Worm (Caenorhabditis elegans) whole organism, L4 larva: ENCODE measurements around the gene R144.10.

Experiments
- D1046.2 ChIP-seq: fragments of 200-800 bp; sonication (Bioruptor generic); IDR thresholded peaks from 2 replicates; pipeline ENCODE4 v1.3.6; 2022; ENCODE audit warnings: missing genetic modification characterization, missing compliant biosample characterization
- F44E2.7 ChIP-seq: fragments of 200-800 bp; sonication (Bioruptor generic); IDR thresholded peaks from 2 replicates; pipeline ENCODE4 v2.1.2; 2022; ENCODE audit warnings: missing genetic modification characterization, missing compliant biosample characterization
- F49E8.2 ChIP-seq: sonication (generic microtip); optimal IDR thresholded peaks from 2 replicates; lab custom pipeline; 2016; ENCODE audit warnings: missing compliant biosample characterization, mild to moderate bottlenecking, missing genetic modification characterization, borderline replicate concordance
- ZK337.2 ChIP-seq: fragments of 200-800 bp; sonication (Bioruptor generic); IDR thresholded peaks from 2 replicates; pipeline ENCODE4 v1.3.6; 2022; ENCODE audit warnings: missing genetic modification reagents, missing genetic modification characterization, missing compliant biosample characterization
- aha-1 ChIP-seq: fragments of 150-350 bp; peaks from one replicate; lab custom pipeline; 2014; ENCODE audit warnings: missing biosample characterization, missing genetic modification characterization
- ceh-20 ChIP-seq: fragments of 200-800 bp; sonication (Bioruptor generic); IDR thresholded peaks from 2 replicates; pipeline ENCODE4 v1.3.6; 2022; ENCODE audit warnings: missing genetic modification reagents, missing genetic modification characterization, missing compliant biosample characterization
- ceh-44 ChIP-seq: fragments of 200-800 bp; sonication (Bioruptor generic); IDR thresholded peaks from 2 replicates; pipeline ENCODE4 v1.3.6; 2022; ENCODE audit warnings: missing genetic modification reagents, missing genetic modification characterization, missing compliant biosample characterization
- cey-2 ChIP-seq: sonication (generic microtip); optimal IDR thresholded peaks from 3 replicates; lab custom pipeline; 2017; ENCODE audit warnings: missing genetic modification characterization, mild to moderate bottlenecking, missing compliant biosample characterization, antibody characterized with exemption, borderline replicate concordance; ENCODE audit not compliant: insufficient read depth
- daf-16 ChIP-seq, 3 experiments: sonication (generic microtip); optimal IDR thresholded peaks; 2 replicates each; lab custom pipeline; 2016 to 2017; ENCODE audit warnings: missing genetic modification characterization in 3 of 3, missing genetic modification reagents in 3 of 3, mild to moderate bottlenecking in 2 of 3, missing compliant biosample characterization in 2 of 3, missing biosample characterization in 1 of 3, moderate library complexity in 1 of 3
- dmd-6 ChIP-seq: fragments of 200-800 bp; sonication (Bioruptor generic); IDR thresholded peaks from 2 replicates; pipeline ENCODE4 v1.3.6; 2022; ENCODE audit warnings: missing genetic modification reagents, missing genetic modification characterization, missing compliant biosample characterization
- dmd-8 ChIP-seq: fragments of 200-800 bp; sonication (Bioruptor generic); IDR thresholded peaks from 2 replicates; pipeline ENCODE4 v1.3.6; 2022; ENCODE audit warnings: missing genetic modification characterization, missing compliant biosample characterization
- fkh-10 ChIP-seq: fragments of 150-350 bp; optimal IDR thresholded peaks from 2 replicates; lab custom pipeline; 2014; ENCODE audit warnings: missing biosample characterization, missing genetic modification reagents, missing genetic modification characterization
- jun-1 ChIP-seq: fragments of 150-350 bp; optimal IDR thresholded peaks from 2 replicates; lab custom pipeline; 2014; ENCODE audit warnings: missing biosample characterization, missing genetic modification reagents, missing genetic modification characterization
- lin-29 ChIP-seq: fragments of 200-800 bp; sonication (Bioruptor generic); IDR thresholded peaks from 2 replicates; pipeline ENCODE4 v1.3.6; 2022; ENCODE audit warnings: missing genetic modification reagents, missing genetic modification characterization, missing compliant biosample characterization
- lin-38 ChIP-seq: fragments of 200-800 bp; sonication (Bioruptor generic); IDR thresholded peaks from 2 replicates; pipeline ENCODE4 v1.3.6; 2022; ENCODE audit warnings: missing genetic modification reagents, missing genetic modification characterization, missing compliant biosample characterization
- lsy-2 ChIP-seq, 2 experiments: fragments of 150-350 bp in 1 of 2; sonication (generic microtip) in 1 of 2; optimal IDR thresholded peaks; 2 replicates each; lab custom pipeline; 2014 to 2017; ENCODE audit warnings: missing biosample characterization in 2 of 2, missing genetic modification characterization in 2 of 2
- madf-5 ChIP-seq, 2 experiments: fragments of 200-800 bp; sonication (Bioruptor generic); IDR thresholded peaks; 2 replicates each; pipeline ENCODE4 v1.3.6; 2022; ENCODE audit warnings: missing compliant biosample characterization in 2 of 2, missing genetic modification characterization in 2 of 2
- madf-9 ChIP-seq: fragments of 200-800 bp; sonication (Bioruptor generic); conservative IDR thresholded peaks from 2 replicates; pipeline ENCODE4 v1.3.6; 2022; ENCODE audit warnings: missing genetic modification reagents, missing genetic modification characterization, missing compliant biosample characterization
- mxl-2 ChIP-seq: fragments of 200-800 bp; sonication (Bioruptor generic); conservative IDR thresholded peaks from 2 replicates; pipeline ENCODE4 v1.3.6; 2022; ENCODE audit warnings: missing genetic modification reagents, missing genetic modification characterization, missing compliant biosample characterization
- nhr-11 ChIP-seq: fragments of 150-350 bp; optimal IDR thresholded peaks from 2 replicates; lab custom pipeline; 2014; ENCODE audit warnings: missing biosample characterization, missing genetic modification characterization
- nhr-25 ChIP-seq: sonication (generic microtip); optimal IDR thresholded peaks from 2 replicates; lab custom pipeline; 2017; ENCODE audit warnings: missing genetic modification characterization, mild to moderate bottlenecking, missing compliant biosample characterization, antibody characterized with exemption, moderate library complexity, borderline replicate concordance; ENCODE audit not compliant: insufficient read depth
- nhr-48 ChIP-seq: sonication (generic microtip); optimal IDR thresholded peaks from 2 replicates; lab custom pipeline; 2016; ENCODE audit warnings: mild to moderate bottlenecking, missing genetic modification characterization, missing compliant biosample characterization
- nhr-6 ChIP-seq: fragments of 150-350 bp; optimal IDR thresholded peaks from 2 replicates; lab custom pipeline; 2014; ENCODE audit warnings: missing biosample characterization, missing genetic modification characterization
- php-3 ChIP-seq: fragments of 200-800 bp; sonication (Bioruptor generic); IDR thresholded peaks from 2 replicates; pipeline ENCODE4 v1.3.6; 2022; ENCODE audit warnings: missing genetic modification reagents, missing genetic modification characterization, missing compliant biosample characterization
- sdz-12 ChIP-seq: fragments of 200-800 bp; sonication (Bioruptor generic); optimal IDR thresholded peaks from 2 replicates; lab custom pipeline; 2018; ENCODE audit warnings: mild to moderate bottlenecking, missing genetic modification characterization, missing compliant biosample characterization
- set-16 ChIP-seq: fragments of 200-800 bp; sonication (Bioruptor generic); IDR thresholded peaks from 2 replicates; pipeline ENCODE4 v1.3.6; 2022; ENCODE audit warnings: missing genetic modification reagents, missing genetic modification characterization, missing compliant biosample characterization
- spr-1 ChIP-seq: sonication (generic microtip); optimal IDR thresholded peaks from 2 replicates; lab custom pipeline; 2016; ENCODE audit warnings: mild to moderate bottlenecking, missing genetic modification characterization, missing compliant biosample characterization
- unc-39 ChIP-seq: sonication (generic microtip); optimal IDR thresholded peaks from 2 replicates; lab custom pipeline; 2017; ENCODE audit warnings: missing biosample characterization, missing genetic modification characterization
- unc-62 ChIP-seq, 3 experiments: fragments of 150-350 bp in 1 of 3; sonication (generic microtip); optimal IDR thresholded peaks in 2 of 3; peaks in 1 of 3; 1 replicate in 1 of 3; 2 replicates in 2 of 3; lab custom pipeline; 2014 to 2017; ENCODE audit warnings: missing biosample characterization in 3 of 3, missing genetic modification characterization in 3 of 3, missing genetic modification reagents in 3 of 3, missing genotype in 1 of 3
- vab-7 ChIP-seq: fragments of 200-800 bp; sonication (Bioruptor generic); IDR thresholded peaks from 2 replicates; pipeline ENCODE4 v1.3.6; 2022; ENCODE audit warnings: missing genetic modification reagents, missing genetic modification characterization, missing compliant biosample characterization
- zag-1 ChIP-seq: fragments of 150-350 bp; optimal IDR thresholded peaks from 2 replicates; lab custom pipeline; 2014; ENCODE audit warnings: missing biosample characterization, missing genetic modification characterization
- ztf-11 ChIP-seq: fragments of 150-350 bp; optimal IDR thresholded peaks from 2 replicates; lab custom pipeline; 2014; ENCODE audit warnings: missing biosample characterization, missing genetic modification characterization
- ztf-7 ChIP-seq: fragments of 150-350 bp; optimal IDR thresholded peaks from 2 replicates; lab custom pipeline; 2014; ENCODE audit warnings: missing biosample characterization, missing genetic modification characterization

The R144.10 gene

ce11 chrIII:5012460-5012859 is 10.3 kb upstream of the R144.10 start:
- TF ChIP-seq nhr-25 (tag; lab: Kevin White, UChicago): no peak
- TF ChIP-seq madf-9 (GFP tag; lab: Robert Waterston, UW): no peak
- TF ChIP-seq aha-1 (tag; lab: Kevin White, UChicago): peak; percentile 43
- no peak for TF ChIP-seq ztf-7 (tag; lab: Kevin White, UChicago)
- no peak for TF ChIP-seq php-3 (GFP tag; lab: Robert Waterston, UW)
- no peak for TF ChIP-seq F49E8.2
- TF ChIP-seq unc-62 (GFP tag; optimal IDR thresholded peaks at IDR 0.05 in 1 of 2; lab: Kevin White, UChicago): peak in 1 of 2 experiments; percentile 38
- no peak for TF ChIP-seq unc-62 (tag; optimal IDR thresholded peaks at IDR 0.05; lab: Kevin White, UChicago)

- TF ChIP-seq aha-1 (tag; lab: Kevin White, UChicago) (peak; percentile 83), set-16 (GFP tag; lab: Robert Waterston, UW) (peak; percentile 13; the same call in 1 of the 2 replicates), F49E8.2 (no peak), unc-62 (GFP tag; optimal IDR thresholded peaks at IDR 0.05 in 1 of 2; lab: Kevin White, UChicago) (peak in 1 of 2 experiments; percentile 96), unc-62 (tag; optimal IDR thresholded peaks at IDR 0.05; lab: Kevin White, UChicago) (no peak), lin-38 (peak; percentile 32; the same call in 1 of the 2 replicates)
These were observed 8.6 kb upstream of the R144.10 start for ce11 chrIII:5010723-5011122.

- TF ChIP-seq spr-1 (tag; lab: Kevin White, UChicago) (no peak), ceh-20 (GFP tag; lab: Robert Waterston, UW) (no peak), nhr-11 (no peak), lsy-2 (tag; optimal IDR thresholded peaks at IDR 0.05; lab: Kevin White, UChicago) (no peak)
These were observed 6.6 kb upstream of the R144.10 start, which contains the start of gene R144.11 for ce11 chrIII:5008730-5009129. R144.11 (minus strand) TSS chrIII:5008830.

- TF ChIP-seq dmd-8 (GFP tag; lab: Robert Waterston, UW): no peak
- TF ChIP-seq fkh-10 (GFP tag; lab: Kevin White, UChicago): no peak
- no peak for TF ChIP-seq daf-16 (GFP tag; optimal IDR thresholded peaks at IDR 0.05; lab: Kevin White, UChicago)
- no peak for TF ChIP-seq daf-16 (tag; optimal IDR thresholded peaks at IDR 0.05; lab: Kevin White, UChicago)
- TF ChIP-seq mxl-2 (GFP tag; lab: Robert Waterston, UW): no peak
- no peak for TF ChIP-seq vab-7 (GFP tag; lab: Robert Waterston, UW)
- no peak for TF ChIP-seq ztf-11 (tag; lab: Kevin White, UChicago)
- TF ChIP-seq nhr-11: no peak
- no peak for TF ChIP-seq ceh-44
- no peak for TF ChIP-seq ZK337.2 (GFP tag; lab: Robert Waterston, UW)
- no peak for TF ChIP-seq zag-1
- TF ChIP-seq D1046.2 (GFP tag; lab: Robert Waterston, UW): no peak
- TF ChIP-seq lin-29 (GFP tag; lab: Robert Waterston, UW): no peak
- no peak for TF ChIP-seq nhr-48 (tag; lab: Kevin White, UChicago)
These were observed 4.8 kb upstream of the R144.10 start, which contains the start of gene R144.12 for ce11 chrIII:5006881-5007280. R144.12 (minus strand) TSS chrIII:5006981.

ce11 chrIII:5004621-5005020 is 2.5 kb upstream of the R144.10 start, which contains the start of gene R144.6:
R144.6 (minus strand) TSS chrIII:5004721.
- TF ChIP-seq jun-1 (tag; lab: Kevin White, UChicago) (no peak), unc-39 (tag; lab: Kevin White, UChicago) (no peak), php-3 (GFP tag; lab: Robert Waterston, UW) (no peak), lin-38 (no peak), dmd-6 (no peak), F44E2.7 (GFP tag; lab: Robert Waterston, UW) (no peak), cey-2 (no peak), madf-5 (GFP tag; IDR thresholded peaks at IDR 0.05; lab: Robert Waterston, UW) (no peak), sdz-12 (GFP tag; lab: Kevin White, UChicago) (no peak), spr-1 (tag; lab: Kevin White, UChicago) (no peak), nhr-6 (tag; lab: Kevin White, UChicago) (no peak)
